Worm (Caenorhabditis elegans) whole organism, early embryonic: Measurements from ENCODE around the gene irg-1.
"Not testable (repeated sequence)": the region's sequence is repeated elsewhere in the genome, so short reads cannot be mapped to it uniquely, and the experiment has no call there.

Experiments used
- B0310.2 ChIP-seq: sonication (generic microtip); optimal IDR thresholded peaks from 2 replicates; lab custom pipeline; 2016; ENCODE audit warnings: mild to moderate bottlenecking, missing genetic modification characterization, missing compliant biosample characterization
- F13C5.2 ChIP-seq: sonication (generic microtip); optimal IDR thresholded peaks from 2 replicates; lab custom pipeline; 2017; ENCODE audit warnings: mild to moderate bottlenecking, missing genetic modification characterization, inconsistent platforms, missing compliant biosample characterization
- aly-1 ChIP-seq: sonication (generic microtip); optimal IDR thresholded peaks from 2 replicates; lab custom pipeline; 2016; ENCODE audit warnings: missing genetic modification characterization, missing compliant biosample characterization
- ama-1 ChIP-seq: fragments of 150-350 bp; optimal IDR thresholded peaks from 2 replicates; lab custom pipeline; 2014
- ceh-13 ChIP-seq: fragments of 200-800 bp; sonication (Bioruptor generic); optimal IDR thresholded peaks from 2 replicates; lab custom pipeline; 2018; ENCODE audit warnings: mild to moderate bottlenecking, missing genetic modification characterization, missing compliant biosample characterization
- ceh-36 ChIP-seq: sonication (generic microtip); optimal IDR thresholded peaks from 2 replicates; lab custom pipeline; 2016; ENCODE audit warnings: missing genetic modification characterization, inconsistent platforms, missing compliant biosample characterization
- ets-7 ChIP-seq: sonication (generic microtip); optimal IDR thresholded peaks from 2 replicates; lab custom pipeline; 2016; ENCODE audit warnings: missing genotype, missing genetic modification characterization, missing compliant biosample characterization
- flt-1 ChIP-seq: fragments of 200-800 bp; sonication (Bioruptor generic); IDR thresholded peaks from 2 replicates; pipeline ENCODE4 v1.3.6; 2022; ENCODE audit warnings: missing genetic modification characterization, missing compliant biosample characterization
- hmbx-1 ChIP-seq: sonication (generic microtip); optimal IDR thresholded peaks from 2 replicates; lab custom pipeline; 2016; ENCODE audit warnings: mild to moderate bottlenecking, missing genetic modification characterization, missing compliant biosample characterization
- hmg-4 ChIP-seq: fragments of 200-800 bp; sonication (Bioruptor generic); optimal IDR thresholded peaks from 2 replicates; lab custom pipeline; 2018; ENCODE audit warnings: mild to moderate bottlenecking, missing genetic modification characterization, missing compliant biosample characterization
- hnd-1 ChIP-seq: sonication (generic microtip); optimal IDR thresholded peaks from 2 replicates; lab custom pipeline; 2016; ENCODE audit warnings: missing genetic modification characterization, missing compliant biosample characterization
- pes-1 ChIP-seq: fragments of 200-800 bp; sonication (Bioruptor generic); IDR thresholded peaks from 2 replicates; pipeline ENCODE4 v1.3.6; 2022; ENCODE audit warnings: missing genetic modification reagents, missing genetic modification characterization, missing compliant biosample characterization
- scrt-1 ChIP-seq: fragments of 200-800 bp; sonication (Bioruptor generic); IDR thresholded peaks from 2 replicates; pipeline ENCODE4 v1.3.6; 2022; ENCODE audit warnings: missing genetic modification characterization, missing compliant biosample characterization
- sea-1 ChIP-seq: fragments of 200-800 bp; sonication (Bioruptor generic); conservative IDR thresholded peaks from 2 replicates; pipeline ENCODE4 v1.3.6; 2022; ENCODE audit warnings: missing genetic modification characterization, missing compliant biosample characterization
- tbx-11 ChIP-seq: fragments of 200-800 bp; sonication (Bioruptor generic); IDR thresholded peaks from 2 replicates; pipeline ENCODE4 v1.3.6; 2022; ENCODE audit warnings: missing genetic modification characterization, missing compliant biosample characterization
- tbx-37 ChIP-seq: fragments of 200-800 bp; sonication (Bioruptor generic); conservative IDR thresholded peaks from 2 replicates; pipeline ENCODE4 v1.3.6; 2022; ENCODE audit warnings: missing genetic modification reagents, missing genetic modification characterization, missing compliant biosample characterization

The irg-1 gene

DNA sequence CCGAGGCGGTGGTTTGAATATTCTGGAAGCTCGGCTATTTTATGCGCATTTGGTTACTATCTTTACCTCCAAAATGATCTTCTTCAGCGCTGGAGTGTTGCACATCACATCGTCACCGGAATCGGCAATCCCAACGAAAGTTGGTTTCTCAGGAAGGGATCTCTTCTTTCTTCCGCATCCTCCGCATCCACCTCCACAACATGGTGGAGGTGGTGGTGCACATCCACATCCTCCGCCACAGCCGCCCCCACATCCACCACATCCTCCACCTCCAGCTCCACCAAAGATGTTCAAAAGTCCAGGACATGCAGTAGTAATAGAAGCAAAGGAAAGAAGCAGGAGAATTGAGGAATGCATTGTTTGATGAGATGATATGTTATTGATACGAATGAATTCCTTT, 34.0 kb downstream of the irg-1 start, which contains the start of gene grl-31:
TSS of gene grl-31 (minus strand) at position 357 of the 400 bp plus-strand sequence.
- TF ChIP-seq hnd-1 (tag; lab: Kevin White, UChicago) = no peak
- TF ChIP-seq hmg-4 (GFP tag; lab: Kevin White, UChicago) = no peak
- TF ChIP-seq tbx-37 (GFP tag; lab: Robert Waterston, UW) = no peak
- TF ChIP-seq F13C5.2 (tag; lab: Kevin White, UChicago) = no peak
- no peak for TF ChIP-seq ceh-36 (tag; lab: Kevin White, UChicago)
- TF ChIP-seq hmbx-1 (tag; lab: Kevin White, UChicago) = no peak
- no peak for TF ChIP-seq scrt-1 (GFP tag; lab: Robert Waterston, UW)
- TF ChIP-seq ceh-13 (GFP tag; lab: Kevin White, UChicago) = no peak
- no peak for TF ChIP-seq sea-1
- no peak for TF ChIP-seq B0310.2 (tag; lab: Kevin White, UChicago)
- no peak for TF ChIP-seq flt-1 (GFP tag; lab: Robert Waterston, UW)
- no peak for TF ChIP-seq aly-1
- TF ChIP-seq ets-7 (tag; lab: Kevin White, UChicago) = no peak
- TF ChIP-seq ama-1 (lab: Kevin White, UChicago) = no peak

ce11 chrV:3558744-3559143, 35.4 kb downstream of the irg-1 start, which contains the start of gene T24A6.1:
Gene T24A6.1 (plus strand): TSS chrV:3559044.
- not testable (repeated sequence) for TF ChIP-seq pes-1 (GFP tag; lab: Robert Waterston, UW); tbx-11 (GFP tag; lab: Robert Waterston, UW); B0310.2 (tag; lab: Kevin White, UChicago)

- not testable (repeated sequence) for TF ChIP-seq aly-1; tbx-11 (GFP tag; lab: Robert Waterston, UW); pes-1 (GFP tag; lab: Robert Waterston, UW)
Measured at ce11 chrV:3562824-3563223, 39.4 kb downstream of the irg-1 start, which contains the start of gene T24A6.16. Gene T24A6.16 (minus strand): TSS chrV:3562924.

- not testable (repeated sequence) for TF ChIP-seq tbx-11 (GFP tag; lab: Robert Waterston, UW); scrt-1 (GFP tag; lab: Robert Waterston, UW); hnd-1 (tag; lab: Kevin White, UChicago)
Measured at ce11 chrV:3564335-3564734, 40.9 kb downstream of the irg-1 start, which contains the start of gene T24A6.17. Gene T24A6.17 (minus strand): TSS chrV:3564435.

ce11 chrV:3570695-3571094, 47.3 kb downstream of the irg-1 start, which contains the start of gene F40C5.2:
Gene F40C5.2 (plus strand): TSS chrV:3570995.
- not testable (repeated sequence) for TF ChIP-seq tbx-11 (GFP tag; lab: Robert Waterston, UW); hnd-1 (tag; lab: Kevin White, UChicago); ama-1 (lab: Kevin White, UChicago)

ce11 chrV:3572408-3572807, 49.0 kb downstream of the irg-1 start, which contains the start of gene F40C5.1:
Gene F40C5.1 (plus strand): TSS chrV:3572708.
- not testable (repeated sequence) for TF ChIP-seq sea-1; tbx-37 (GFP tag; lab: Robert Waterston, UW); aly-1
